Fruit fly (Drosophila melanogaster) whole organism, wandering third instar larva: Measurements from ENCODE around the gene Arpc3B.

ENCODE experiments used
- Abd-B ChIP-seq: fragments of >200 bp; optimal IDR thresholded peaks from 2 replicates; lab custom pipeline; 2017; ENCODE audit warnings: missing biosample characterization, missing genetic modification characterization
- CG32264 ChIP-seq: fragments of 200-800 bp; sonication (Bioruptor generic); optimal IDR thresholded peaks from 2 replicates; lab custom pipeline; 2016; ENCODE audit warnings: missing biosample characterization, missing genetic modification characterization
- CG9705 ChIP-seq: fragments of 200-800 bp; sonication (Bioruptor generic); optimal IDR thresholded peaks from 2 replicates; lab custom pipeline; 2018; ENCODE audit warnings: missing biosample characterization, mild to moderate bottlenecking, missing genetic modification characterization
- CrebA ChIP-seq: fragments of 200-800 bp; sonication (Bioruptor generic); optimal IDR thresholded peaks from 2 replicates; lab custom pipeline; 2016; ENCODE audit warnings: missing biosample characterization, mild to moderate bottlenecking, missing genetic modification characterization, borderline replicate concordance
- Dfd ChIP-seq: fragments of >200 bp; optimal IDR thresholded peaks from 2 replicates; lab custom pipeline; 2017; ENCODE audit warnings: missing biosample characterization, missing genetic modification characterization
- Dif ChIP-seq: fragments of 200-275, 200-300 bp; sonication (Bioruptor generic); optimal IDR thresholded peaks from 2 replicates; lab custom pipeline; 2018; ENCODE audit warnings: missing biosample characterization, missing genetic modification characterization; ENCODE audit not compliant: partially characterized antibody
- GATAd ChIP-seq: sonication (Bioruptor generic); optimal IDR thresholded peaks from 2 replicates; lab custom pipeline; 2016; ENCODE audit warnings: missing biosample characterization, missing genetic modification characterization
- HLH106 ChIP-seq: fragments of 200-800 bp; optimal IDR thresholded peaks from 3 replicates; lab custom pipeline; 2019; ENCODE audit warnings: missing biosample characterization, mild to moderate bottlenecking, missing genetic modification characterization, moderate library complexity
- Hnf4 ChIP-seq: fragments of 200-800 bp; sonication (Bioruptor generic); optimal IDR thresholded peaks from 2 replicates; lab custom pipeline; 2016; ENCODE audit warnings: missing biosample characterization, mild to moderate bottlenecking, missing genetic modification characterization
- Hr78 ChIP-seq: fragments of >200 bp; optimal IDR thresholded peaks from 2 replicates; lab custom pipeline; 2017; ENCODE audit warnings: missing biosample characterization, missing genetic modification characterization
- Hr83 ChIP-seq: fragments of 200-300 bp; sonication (Bioruptor generic); optimal IDR thresholded peaks from 2 replicates; lab custom pipeline; 2016; ENCODE audit warnings: missing biosample characterization, mild to moderate bottlenecking, missing genetic modification characterization, moderate library complexity; ENCODE audit not compliant: poor library complexity, severe bottlenecking
- Jra ChIP-seq: sonication (Bioruptor generic); optimal IDR thresholded peaks from 2 replicates; lab custom pipeline; 2016; ENCODE audit warnings: missing biosample characterization, missing genetic modification characterization
- Mio ChIP-seq: sonication (Bioruptor generic); optimal IDR thresholded peaks from 2 replicates; lab custom pipeline; 2016; ENCODE audit warnings: missing biosample characterization, missing genetic modification characterization
- Myc ChIP-seq: fragments of >200 bp; optimal IDR thresholded peaks from 2 replicates; lab custom pipeline; 2017
- N ChIP-seq: fragments of >200 bp; optimal IDR thresholded peaks from 2 replicates; lab custom pipeline; 2018; ENCODE audit warnings: missing biosample characterization, missing external identifiers, missing genetic modification characterization
- OdsH ChIP-seq: fragments of 200-800 bp; sonication (Bioruptor generic); optimal IDR thresholded peaks from 2 replicates; lab custom pipeline; 2016; ENCODE audit warnings: missing biosample characterization, mild to moderate bottlenecking, missing genetic modification characterization
- Sp1 ChIP-seq: fragments of 200-800 bp; sonication (Bioruptor generic); optimal IDR thresholded peaks from 3 replicates; lab custom pipeline; 2019; ENCODE audit warnings: missing biosample characterization, mild to moderate bottlenecking, missing genetic modification characterization, moderate library complexity
- Vsx2 ChIP-seq: fragments of 200-300, 225-300 bp; sonication (Bioruptor generic); optimal IDR thresholded peaks from 2 replicates; lab custom pipeline; 2018; ENCODE audit warnings: missing biosample characterization, missing genetic modification characterization; ENCODE audit not compliant: partially characterized antibody
- br ChIP-seq: fragments of 200-800 bp; sonication (Bioruptor generic); optimal IDR thresholded peaks from 2 replicates; lab custom pipeline; 2016; ENCODE audit warnings: missing biosample characterization, missing genetic modification characterization
- brk ChIP-seq: fragments of 200-800 bp; sonication (Bioruptor generic); optimal IDR thresholded peaks from 2 replicates; lab custom pipeline; 2016; ENCODE audit warnings: missing biosample characterization, mild to moderate bottlenecking, missing genetic modification characterization
- dl ChIP-seq, 2 experiments: fragments of 175-275, 200-275 bp in 1 of 2; fragments of 200-275 bp in 1 of 2; sonication (Bioruptor generic); optimal IDR thresholded peaks; lab custom pipeline; 2018; ENCODE audit warnings: mild to moderate bottlenecking in 2 of 2, missing biosample characterization in 2 of 2, missing genetic modification characterization in 2 of 2, moderate library complexity in 2 of 2; ENCODE audit not compliant: partially characterized antibody in 2 of 2, insufficient read depth in 1 of 2
- dmrt93B ChIP-seq: fragments of 200-800 bp; sonication (Bioruptor generic); optimal IDR thresholded peaks from 2 replicates; lab custom pipeline; 2018; ENCODE audit warnings: missing biosample characterization, mild to moderate bottlenecking, missing genetic modification characterization
- dsf ChIP-seq: sonication (Bioruptor generic); optimal IDR thresholded peaks from 2 replicates; lab custom pipeline; 2016; ENCODE audit warnings: missing biosample characterization, missing genetic modification characterization, borderline replicate concordance
- ey ChIP-seq: fragments of 200-800 bp; sonication (Bioruptor generic); optimal IDR thresholded peaks from 2 replicates; lab custom pipeline; 2016; ENCODE audit warnings: missing biosample characterization, missing genetic modification characterization
- foxo ChIP-seq, 2 experiments: fragments of 200-800 bp; sonication (Bioruptor generic); optimal IDR thresholded peaks; 2 replicates in 1 of 2; 3 replicates in 1 of 2; lab custom pipeline; 2016 to 2017; ENCODE audit warnings: missing biosample characterization in 2 of 2, missing genetic modification characterization in 2 of 2
- fru ChIP-seq: fragments of 200-800 bp; sonication (Bioruptor generic); optimal IDR thresholded peaks from 3 replicates; lab custom pipeline; 2016; ENCODE audit warnings: missing biosample characterization, mild to moderate bottlenecking, missing genetic modification characterization
- h ChIP-seq: fragments of 200-800 bp; sonication (Bioruptor generic); optimal IDR thresholded peaks from 3 replicates; lab custom pipeline; 2016; ENCODE audit warnings: missing biosample characterization, mild to moderate bottlenecking, missing genetic modification characterization
- jim ChIP-seq: fragments of 175-275, 200-325 bp; sonication (Bioruptor generic); optimal IDR thresholded peaks from 2 replicates; lab custom pipeline; 2016; ENCODE audit warnings: missing biosample characterization, mild to moderate bottlenecking, missing genetic modification characterization
- psq ChIP-seq: fragments of 200-800 bp; sonication (Bioruptor generic); optimal IDR thresholded peaks from 3 replicates; lab custom pipeline; 2017; ENCODE audit warnings: missing biosample characterization, mild to moderate bottlenecking, missing genetic modification characterization, moderate library complexity
- rgr ChIP-seq: fragments of 200-800 bp; sonication (Bioruptor generic); optimal IDR thresholded peaks from 3 replicates; lab custom pipeline; 2016; ENCODE audit warnings: missing biosample characterization, mild to moderate bottlenecking, missing genetic modification characterization
- sage ChIP-seq: fragments of 200-800 bp; sonication (Bioruptor generic); optimal IDR thresholded peaks from 2 replicates; lab custom pipeline; 2016; ENCODE audit warnings: missing biosample characterization, mild to moderate bottlenecking, missing genetic modification characterization
- sv ChIP-seq: fragments of 200-800 bp; sonication (Bioruptor generic); optimal IDR thresholded peaks from 3 replicates; lab custom pipeline; 2016; ENCODE audit warnings: missing biosample characterization, missing genetic modification characterization
- tai ChIP-seq: sonication (Bioruptor generic); optimal IDR thresholded peaks from 2 replicates; lab custom pipeline; 2016; ENCODE audit warnings: missing biosample characterization, missing genetic modification characterization
- usp ChIP-seq: fragments of >200 bp; optimal IDR thresholded peaks from 2 replicates; lab custom pipeline; 2017; ENCODE audit warnings: missing biosample characterization, missing genetic modification characterization
- woc ChIP-seq: sonication (Bioruptor generic); optimal IDR thresholded peaks from 2 replicates; lab custom pipeline; 2016; ENCODE audit warnings: missing biosample characterization, mild to moderate bottlenecking, missing genetic modification characterization

Arpc3B gene

DNA sequence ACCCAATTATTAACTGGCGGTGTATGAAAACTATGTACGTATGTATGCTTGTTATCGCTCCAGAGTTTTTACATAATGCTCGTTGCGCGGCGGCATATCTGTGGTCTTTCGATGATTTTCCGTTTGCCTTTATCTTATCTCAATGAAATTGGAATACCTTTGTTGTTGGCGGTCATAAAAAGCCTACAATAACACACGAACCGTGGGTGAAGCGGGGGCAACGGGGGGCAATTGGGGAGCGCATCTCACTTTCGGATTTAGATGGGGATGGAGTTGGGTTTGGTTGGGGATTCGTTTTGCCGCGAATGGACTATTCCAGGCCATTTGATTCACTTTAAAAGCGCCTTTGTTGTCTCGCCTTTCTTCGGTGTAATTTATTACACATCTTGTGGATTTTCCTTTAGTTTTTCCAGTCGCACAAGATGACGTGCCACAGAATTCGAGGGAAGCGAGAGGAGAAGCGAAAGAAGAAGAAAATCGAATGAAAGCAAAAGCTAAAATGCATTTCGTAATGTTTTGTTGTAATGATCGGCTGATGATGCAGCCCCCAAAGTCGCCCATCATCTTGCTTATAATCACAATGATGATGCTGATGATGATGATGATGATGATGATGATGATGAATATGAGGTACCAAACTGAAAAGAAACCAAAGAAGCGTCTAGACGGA lies 16.9 kb upstream of the Arpc3B start:
- no peak for TF ChIP-seq rgr (GFP tag; lab: Kevin White, UChicago)
- TF ChIP-seq CG32264 = no peak
- TF ChIP-seq Dfd (GFP tag; lab: Kevin White, UChicago) = no peak
- TF ChIP-seq N (GFP tag; lab: Kevin White, UChicago) = no peak
- TF ChIP-seq Jra (GFP tag; lab: Kevin White, UChicago) = no peak
- TF ChIP-seq fru (GFP tag; lab: Kevin White, UChicago) = no peak
- no peak for TF ChIP-seq Sp1 (GFP tag; lab: Kevin White, UChicago)
- no peak for TF ChIP-seq HLH106 (tag; lab: Kevin White, UChicago)
- no peak for TF ChIP-seq Myc
- no peak for TF ChIP-seq dmrt93B
- TF ChIP-seq foxo (GFP tag; optimal IDR thresholded peaks at IDR 0.05; lab: Kevin White, UChicago) = no peak
- no peak for TF ChIP-seq CrebA (GFP tag; lab: Kevin White, UChicago)
- TF ChIP-seq Abd-B (GFP tag; lab: Kevin White, UChicago) = no peak
- TF ChIP-seq woc (GFP tag; lab: Kevin White, UChicago) = no peak

DNA sequence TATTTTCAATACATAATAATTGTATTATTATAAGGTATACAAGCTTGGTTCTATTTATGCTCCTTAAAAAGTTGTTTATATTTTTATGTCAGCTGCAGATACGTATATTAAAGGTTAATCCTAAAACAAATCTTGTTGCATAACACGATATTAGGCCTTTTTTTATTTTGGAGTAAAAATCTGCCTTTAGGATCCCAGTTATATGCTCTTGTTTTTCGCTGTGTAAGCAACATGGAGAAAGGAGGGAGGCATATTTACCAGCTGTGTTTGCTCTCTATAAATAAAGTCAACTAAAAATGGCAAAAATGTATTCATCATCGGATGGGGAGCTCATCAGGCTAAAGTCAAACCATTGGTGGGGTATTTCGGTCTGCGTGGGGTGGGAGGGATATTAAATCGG lies 15.9 kb upstream of the Arpc3B start:
- TF ChIP-seq CG9705 (peak; percentile 1), CG32264 (peak; percentile 29), N (GFP tag; lab: Kevin White, UChicago) (no peak), dmrt93B (peak; percentile 33), psq (GFP tag; lab: Kevin White, UChicago) (peak; percentile 8), Hr83 (peak; percentile 94), sv (GFP tag; lab: Kevin White, UChicago) (peak; percentile 7), Jra (GFP tag; lab: Kevin White, UChicago) (no peak), Dif (GFP tag; lab: Kevin White, UChicago) (no peak), HLH106 (tag; lab: Kevin White, UChicago) (peak; percentile 26), h (peak; percentile 40), Sp1 (GFP tag; lab: Kevin White, UChicago) (peak; percentile 1), dl (GFP tag; optimal IDR thresholded peaks at IDR 0.05; lab: Kevin White, UChicago; ENCODE audit: insufficient read depth in 1 of 2, partially characterized antibody in 2 of 2) (no peak), foxo (GFP tag; optimal IDR thresholded peaks at IDR 0.05; lab: Kevin White, UChicago) (peak in 1 of 2 experiments; percentile 52), dsf (GFP tag; lab: Kevin White, UChicago) (no peak), rgr (GFP tag; lab: Kevin White, UChicago) (peak; percentile 11), fru (GFP tag; lab: Kevin White, UChicago) (peak; percentile 40), Hr78 (GFP tag; lab: Kevin White, UChicago) (no peak)

dm6 chrX:17113324-17113723 lies 7.7 kb upstream of the Arpc3B start:
- TF ChIP-seq rgr (GFP tag; lab: Kevin White, UChicago) (peak; percentile 50), Myc (no peak), dl (GFP tag; optimal IDR thresholded peaks at IDR 0.05; lab: Kevin White, UChicago; ENCODE audit: insufficient read depth in 1 of 2, partially characterized antibody in 2 of 2) (no peak), GATAd (no peak), psq (GFP tag; lab: Kevin White, UChicago) (peak; percentile 61), ey (GFP tag; lab: Kevin White, UChicago) (no peak), Abd-B (GFP tag; lab: Kevin White, UChicago) (no peak), HLH106 (tag; lab: Kevin White, UChicago) (peak; percentile 44), usp (GFP tag; lab: Kevin White, UChicago) (no peak), sv (GFP tag; lab: Kevin White, UChicago) (no peak), br (GFP tag; lab: Kevin White, UChicago) (no peak), jim (no peak), OdsH (GFP tag; lab: Kevin White, UChicago) (peak; percentile 48), Jra (GFP tag; lab: Kevin White, UChicago) (no peak), h (no peak), Mio (GFP tag; lab: Kevin White, UChicago) (no peak), Hr78 (GFP tag; lab: Kevin White, UChicago) (no peak), foxo (GFP tag; optimal IDR thresholded peaks at IDR 0.05; lab: Kevin White, UChicago) (peak in 1 of 2 experiments; percentile 38), brk (GFP tag; lab: Kevin White, UChicago) (no peak), Hnf4 (GFP tag; lab: Kevin White, UChicago) (no peak), Vsx2 (GFP tag; lab: Kevin White, UChicago) (no peak), Sp1 (GFP tag; lab: Kevin White, UChicago) (peak; percentile 62), sage (GFP tag; lab: Kevin White, UChicago) (no peak), CrebA (GFP tag; lab: Kevin White, UChicago) (no peak), fru (GFP tag; lab: Kevin White, UChicago) (no peak), dsf (GFP tag; lab: Kevin White, UChicago) (no peak), tai (GFP tag; lab: Kevin White, UChicago) (no peak), N (GFP tag; lab: Kevin White, UChicago) (no peak)
